Fruit fly (Drosophila melanogaster) S2 (cell line): ENCODE data around the gene GstD3.

Source experiments
- CG8478 ChIP-seq: fragments of >200 bp; optimal IDR thresholded peaks from 2 replicates; lab custom pipeline; 2018
- CTCF ChIP-seq, 2 experiments: fragments of >200 bp; optimal IDR thresholded peaks; 2 replicates each; lab custom pipeline; 2018

GstD3 gene

dm6 chr3R:12365264-12365840 is 7.5 kb upstream of the GstD3 start, which contains the start of gene GstD10:
Gene GstD10 (minus strand): TSS chr3R:12365735.
- TF ChIP-seq CG8478 (lab: Kevin White, UChicago) (no peak), CTCF (optimal IDR thresholded peaks at IDR 0.05; lab: Kevin White, UChicago) (no peak)

- TF ChIP-seq CTCF (optimal IDR thresholded peaks at IDR 0.05; lab: Kevin White, UChicago) (no peak), CG8478 (lab: Kevin White, UChicago) (no peak)
These were observed 7.0 kb upstream of the GstD3 start for dm6 chr3R:12365887-12366286.

dm6 chr3R:12367464-12367863 is 5.4 kb upstream of the GstD3 start, which contains the start of gene GstD9:
Gene GstD9 (minus strand): TSS chr3R:12367564.
- no peak for TF ChIP-seq CG8478 (lab: Kevin White, UChicago)

dm6 chr3R:12369135-12369792 is 3.6 kb upstream of the GstD3 start, which contains the start of gene GstD1:
Gene GstD1 (minus strand): TSS chr3R:12369268.
- TF ChIP-seq CTCF (optimal IDR thresholded peaks at IDR 0.05; lab: Kevin White, UChicago) (no peak), CG8478 (lab: Kevin White, UChicago) (no peak)

- no peak for TF ChIP-seq CG8478 (lab: Kevin White, UChicago)
- no peak for TF ChIP-seq CTCF (optimal IDR thresholded peaks at IDR 0.05; lab: Kevin White, UChicago)
These were observed 2.9 kb upstream of the GstD3 start for dm6 chr3R:12369793-12370642.

- TF ChIP-seq CG8478 (lab: Kevin White, UChicago) (no peak), CTCF (optimal IDR thresholded peaks at IDR 0.05; lab: Kevin White, UChicago) (no peak)
These were observed 2.2 kb upstream of the GstD3 start for dm6 chr3R:12370643-12370995.

dm6 chr3R:12371671-12372070 is 1.2 kb upstream of the GstD3 start, which contains the start of gene GstD2:
Gene GstD2 (plus strand): TSS chr3R:12371971.
- TF ChIP-seq CG8478 (lab: Kevin White, UChicago) (no peak), CTCF (optimal IDR thresholded peaks at IDR 0.05; lab: Kevin White, UChicago) (no peak)

dm6 chr3R:12373800-12374199 is 932 bp downstream of the GstD3 start, which contains the start of gene GstD4:
Gene GstD4 (plus strand): TSS chr3R:12374100.
- no peak for TF ChIP-seq CG8478 (lab: Kevin White, UChicago)
- TF ChIP-seq CTCF (optimal IDR thresholded peaks at IDR 0.05; lab: Kevin White, UChicago): no peak

- no peak for TF ChIP-seq CTCF (optimal IDR thresholded peaks at IDR 0.05; lab: Kevin White, UChicago)
- no peak for TF ChIP-seq CG8478 (lab: Kevin White, UChicago)
These were observed 2.5 kb downstream of the GstD3 start, which contains the start of gene GstD5 for dm6 chr3R:12375258-12375783. Gene GstD5 (plus strand): TSS chr3R:12375733.

dm6 chr3R:12376828-12377227 is 4.0 kb downstream of the GstD3 start, which contains the start of gene GstD6:
Gene GstD6 (plus strand): TSS chr3R:12377128.
- TF ChIP-seq CTCF (optimal IDR thresholded peaks at IDR 0.05; lab: Kevin White, UChicago): no peak

- TF ChIP-seq CG8478 (lab: Kevin White, UChicago): no peak
- TF ChIP-seq CTCF (optimal IDR thresholded peaks at IDR 0.05; lab: Kevin White, UChicago): no peak
These were observed 5.3 kb downstream of the GstD3 start, which contains the start of gene GstD7 for dm6 chr3R:12378200-12378599. Gene GstD7 (plus strand): TSS chr3R:12378500.

- TF ChIP-seq CG8478 (lab: Kevin White, UChicago) (no peak), CTCF (optimal IDR thresholded peaks at IDR 0.05; lab: Kevin White, UChicago) (no peak)
These were observed 6.4 kb downstream of the GstD3 start for dm6 chr3R:12379249-12379648.

dm6 chr3R:12379708-12380107 is 6.8 kb downstream of the GstD3 start, which contains the start of gene GstD8:
Gene GstD8 (plus strand): TSS chr3R:12380008.
- TF ChIP-seq CG8478 (lab: Kevin White, UChicago): no peak
- TF ChIP-seq CTCF (optimal IDR thresholded peaks at IDR 0.05; lab: Kevin White, UChicago): no peak

dm6 chr3R:12381130-12381700 is 8.3 kb downstream of the GstD3 start:
- TF ChIP-seq CG8478 (lab: Kevin White, UChicago) (no peak), CTCF (optimal IDR thresholded peaks at IDR 0.05; lab: Kevin White, UChicago) (no peak)
